Worm (Caenorhabditis elegans) whole organism, early embryonic: ENCODE data around the gene T16H12.3.
A peak's percentile ranks its signal among the peaks of the same experiment; 100 is the strongest.
"Not testable (repeated sequence)": the region's sequence is repeated elsewhere in the genome, so short reads cannot be mapped to it uniquely, and the experiment has no call there.

Experiments
- B0310.2 ChIP-seq: sonication (generic microtip); optimal IDR thresholded peaks from 2 replicates; lab custom pipeline; 2016; ENCODE audit warnings: mild to moderate bottlenecking, missing genetic modification characterization, missing compliant biosample characterization
- F13C5.2 ChIP-seq: sonication (generic microtip); optimal IDR thresholded peaks from 2 replicates; lab custom pipeline; 2017; ENCODE audit warnings: mild to moderate bottlenecking, missing genetic modification characterization, inconsistent platforms, missing compliant biosample characterization
- aly-1 ChIP-seq: sonication (generic microtip); optimal IDR thresholded peaks from 2 replicates; lab custom pipeline; 2016; ENCODE audit warnings: missing genetic modification characterization, missing compliant biosample characterization
- ama-1 ChIP-seq: fragments of 150-350 bp; optimal IDR thresholded peaks from 2 replicates; lab custom pipeline; 2014
- ceh-13 ChIP-seq: fragments of 200-800 bp; sonication (Bioruptor generic); optimal IDR thresholded peaks from 2 replicates; lab custom pipeline; 2018; ENCODE audit warnings: mild to moderate bottlenecking, missing genetic modification characterization, missing compliant biosample characterization
- ceh-36 ChIP-seq: sonication (generic microtip); optimal IDR thresholded peaks from 2 replicates; lab custom pipeline; 2016; ENCODE audit warnings: missing genetic modification characterization, inconsistent platforms, missing compliant biosample characterization
- ets-7 ChIP-seq: sonication (generic microtip); optimal IDR thresholded peaks from 2 replicates; lab custom pipeline; 2016; ENCODE audit warnings: missing genotype, missing genetic modification characterization, missing compliant biosample characterization
- flt-1 ChIP-seq: fragments of 200-800 bp; sonication (Bioruptor generic); IDR thresholded peaks from 2 replicates; pipeline ENCODE4 v1.3.6; 2022; ENCODE audit warnings: missing genetic modification characterization, missing compliant biosample characterization
- hmbx-1 ChIP-seq: sonication (generic microtip); optimal IDR thresholded peaks from 2 replicates; lab custom pipeline; 2016; ENCODE audit warnings: mild to moderate bottlenecking, missing genetic modification characterization, missing compliant biosample characterization
- hmg-4 ChIP-seq: fragments of 200-800 bp; sonication (Bioruptor generic); optimal IDR thresholded peaks from 2 replicates; lab custom pipeline; 2018; ENCODE audit warnings: mild to moderate bottlenecking, missing genetic modification characterization, missing compliant biosample characterization
- hnd-1 ChIP-seq: sonication (generic microtip); optimal IDR thresholded peaks from 2 replicates; lab custom pipeline; 2016; ENCODE audit warnings: missing genetic modification characterization, missing compliant biosample characterization
- pes-1 ChIP-seq: fragments of 200-800 bp; sonication (Bioruptor generic); IDR thresholded peaks from 2 replicates; pipeline ENCODE4 v1.3.6; 2022; ENCODE audit warnings: missing genetic modification reagents, missing genetic modification characterization, missing compliant biosample characterization
- scrt-1 ChIP-seq: fragments of 200-800 bp; sonication (Bioruptor generic); IDR thresholded peaks from 2 replicates; pipeline ENCODE4 v1.3.6; 2022; ENCODE audit warnings: missing genetic modification characterization, missing compliant biosample characterization
- sea-1 ChIP-seq: fragments of 200-800 bp; sonication (Bioruptor generic); conservative IDR thresholded peaks from 2 replicates; pipeline ENCODE4 v1.3.6; 2022; ENCODE audit warnings: missing genetic modification characterization, missing compliant biosample characterization
- tbx-11 ChIP-seq: fragments of 200-800 bp; sonication (Bioruptor generic); IDR thresholded peaks from 2 replicates; pipeline ENCODE4 v1.3.6; 2022; ENCODE audit warnings: missing genetic modification characterization, missing compliant biosample characterization
- tbx-37 ChIP-seq: fragments of 200-800 bp; sonication (Bioruptor generic); conservative IDR thresholded peaks from 2 replicates; pipeline ENCODE4 v1.3.6; 2022; ENCODE audit warnings: missing genetic modification reagents, missing genetic modification characterization, missing compliant biosample characterization
- tra-4 ChIP-seq: sonication (generic microtip); optimal IDR thresholded peaks from 2 replicates; lab custom pipeline; 2017; ENCODE audit warnings: missing genetic modification characterization, missing compliant biosample characterization

T16H12.3 gene

DNA sequence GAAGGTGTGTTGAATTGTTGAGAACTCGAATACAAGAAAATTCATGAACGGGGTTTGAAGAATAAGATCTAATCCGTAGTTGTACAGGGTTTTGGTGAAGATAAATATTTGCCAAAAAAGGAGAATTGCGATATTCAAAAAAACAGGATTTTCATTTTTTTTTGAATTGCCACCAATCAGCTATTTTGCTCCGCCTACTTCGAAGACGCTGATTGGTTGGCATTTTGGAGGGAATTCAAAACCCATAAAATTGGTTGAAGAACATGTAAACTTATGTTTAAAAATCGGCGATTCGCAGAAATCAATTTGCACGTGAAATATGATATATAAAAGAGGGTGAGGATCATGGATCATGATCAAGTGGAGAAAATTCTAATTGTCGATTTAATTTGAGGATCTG lies 7.0 kb downstream of the T16H12.3 start:
- no peak for TF ChIP-seq F13C5.2 (tag; lab: Kevin White, UChicago)
- no peak for TF ChIP-seq tbx-37
- no peak for TF ChIP-seq ama-1 (lab: Kevin White, UChicago)
- TF ChIP-seq ceh-36 (tag; lab: Kevin White, UChicago): no peak
- TF ChIP-seq sea-1 (GFP tag; lab: Robert Waterston, UW): no peak

DNA sequence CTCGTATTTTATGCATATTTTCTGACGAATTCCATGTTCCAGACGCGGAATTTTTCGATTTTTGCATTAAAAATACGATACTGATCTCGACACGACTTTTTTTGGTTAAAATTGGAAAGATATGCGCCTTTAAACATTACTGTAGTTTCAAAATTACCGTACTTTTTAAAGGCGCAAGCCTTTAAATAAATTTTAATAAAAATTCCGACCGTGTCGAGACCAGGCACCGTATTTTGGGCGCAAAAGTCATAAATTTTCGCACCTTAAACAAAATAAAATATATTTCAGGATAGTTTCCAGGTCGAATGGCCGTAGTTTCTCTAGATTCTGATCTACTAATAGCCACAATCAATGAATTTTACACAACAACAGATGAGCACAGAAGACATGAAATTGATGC lies 13.8 kb downstream of the T16H12.3 start, which contains the start of gene T16G12.6:
TSS of gene T16G12.6 (plus strand) at position 301 of the 400 bp plus-strand sequence.
- TF ChIP-seq tra-4 (tag; lab: Kevin White, UChicago) (no peak), tbx-11 (GFP tag; lab: Robert Waterston, UW) (no peak), ceh-13 (GFP tag; lab: Kevin White, UChicago) (no peak), hnd-1 (no peak), hmbx-1 (tag; lab: Kevin White, UChicago) (no peak), scrt-1 (GFP tag; lab: Robert Waterston, UW) (no peak)

DNA sequence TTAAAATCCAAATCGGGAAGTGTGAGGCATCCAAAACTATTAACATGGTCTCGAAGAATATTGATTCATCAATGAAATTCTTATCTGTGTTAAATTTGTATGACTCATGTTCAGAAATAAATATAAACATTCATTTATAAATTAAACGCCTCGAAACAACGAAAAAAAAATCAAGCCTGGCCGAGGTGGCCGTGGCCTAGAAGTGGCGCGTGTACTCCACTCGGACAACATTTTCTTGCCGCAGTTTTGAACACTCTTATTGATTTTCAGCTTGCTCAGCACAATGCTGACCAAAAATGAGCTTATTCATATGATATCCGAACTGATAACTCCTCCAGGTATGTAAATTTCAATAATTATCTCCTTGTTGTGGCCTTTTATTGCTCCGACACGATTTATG lies 19.0 kb downstream of the T16H12.3 start, which contains the start of gene ekl-6:
TSS of gene ekl-6 (plus strand) at position 265 of the 400 bp plus-strand sequence.
- TF ChIP-seq aly-1 (tag; lab: Kevin White, UChicago): no peak
- TF ChIP-seq tbx-37: peak; percentile 70
- TF ChIP-seq ets-7 (tag; lab: Kevin White, UChicago): no peak
- TF ChIP-seq pes-1 (GFP tag; lab: Robert Waterston, UW): peak; percentile 63
- 0 out of 2 replicates have a peak, but pooled peaks have one; percentile 35 for TF ChIP-seq flt-1 (GFP tag; lab: Robert Waterston, UW)

DNA sequence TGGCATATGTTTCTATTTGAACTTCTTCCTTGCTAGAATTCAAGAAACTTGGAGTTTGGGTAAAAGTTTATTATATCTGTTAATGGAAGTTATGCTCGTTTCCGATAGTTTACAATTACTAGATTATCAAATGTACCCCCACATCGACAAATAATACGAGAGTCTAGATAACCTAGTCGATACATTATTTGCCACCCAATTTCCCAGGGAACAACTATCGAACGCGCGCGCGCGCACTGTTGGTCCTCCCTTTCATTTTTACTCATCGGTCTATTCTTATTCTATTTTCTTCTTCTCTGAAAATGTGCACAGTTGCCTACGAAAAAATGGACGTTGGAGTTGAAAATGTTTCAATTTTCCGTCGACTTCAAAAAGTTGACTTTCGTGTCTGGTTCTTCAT lies 22.5 kb downstream of the T16H12.3 start, which contains the start of gene T16G12.13:
TSS of gene T16G12.13 (plus strand) at position 293 of the 400 bp plus-strand sequence.
- TF ChIP-seq hmg-4 (no peak), ets-7 (tag; lab: Kevin White, UChicago) (no peak), ama-1 (lab: Kevin White, UChicago) (no peak), hnd-1 (no peak), hmbx-1 (tag; lab: Kevin White, UChicago) (no peak), sea-1 (GFP tag; lab: Robert Waterston, UW) (no peak), tbx-37 (no peak), tbx-11 (GFP tag; lab: Robert Waterston, UW) (no peak), aly-1 (tag; lab: Kevin White, UChicago) (no peak), flt-1 (GFP tag; lab: Robert Waterston, UW) (no peak), scrt-1 (GFP tag; lab: Robert Waterston, UW) (no peak), ceh-13 (GFP tag; lab: Kevin White, UChicago) (no peak), tra-4 (tag; lab: Kevin White, UChicago) (no peak)

DNA sequence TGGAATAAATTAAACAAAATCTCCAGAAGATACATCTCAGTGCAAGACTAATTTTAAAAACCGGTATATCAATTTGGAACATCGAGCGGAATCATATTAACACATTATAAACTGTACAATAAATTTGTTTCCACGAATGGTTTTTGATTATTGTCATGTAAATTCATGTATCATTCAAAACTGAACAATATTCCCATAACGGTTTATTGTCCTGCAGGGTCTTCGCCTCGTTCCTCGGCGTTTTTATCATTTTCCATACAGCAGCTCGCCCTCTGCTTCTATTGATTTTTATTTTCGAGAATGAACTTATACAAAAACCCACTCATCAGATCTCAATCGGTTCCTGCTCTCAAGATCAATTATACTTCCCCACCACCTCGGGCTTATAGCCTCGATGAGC lies 24.1 kb downstream of the T16H12.3 start, which contains the start of gene T16G12.8:
TSS of gene T16G12.8 (plus strand) at position 301 of the 400 bp plus-strand sequence.
- no peak for TF ChIP-seq tbx-37
- no peak for TF ChIP-seq tra-4 (tag; lab: Kevin White, UChicago)
- no peak for TF ChIP-seq hmg-4
- TF ChIP-seq ceh-36 (tag; lab: Kevin White, UChicago): no peak
- no peak for TF ChIP-seq hnd-1
- TF ChIP-seq scrt-1 (GFP tag; lab: Robert Waterston, UW): no peak
- TF ChIP-seq ama-1 (lab: Kevin White, UChicago): no peak
- TF ChIP-seq tbx-11 (GFP tag; lab: Robert Waterston, UW): no peak
- no peak for TF ChIP-seq flt-1 (GFP tag; lab: Robert Waterston, UW)
- TF ChIP-seq sea-1 (GFP tag; lab: Robert Waterston, UW): no peak
- no peak for TF ChIP-seq ceh-13 (GFP tag; lab: Kevin White, UChicago)
- no peak for TF ChIP-seq ets-7 (tag; lab: Kevin White, UChicago)
- no peak for TF ChIP-seq pes-1 (GFP tag; lab: Robert Waterston, UW)
- TF ChIP-seq hmbx-1 (tag; lab: Kevin White, UChicago): no peak
- no peak for TF ChIP-seq F13C5.2 (tag; lab: Kevin White, UChicago)
- TF ChIP-seq B0310.2 (tag; lab: Kevin White, UChicago): no peak
- no peak for TF ChIP-seq aly-1 (tag; lab: Kevin White, UChicago)

DNA sequence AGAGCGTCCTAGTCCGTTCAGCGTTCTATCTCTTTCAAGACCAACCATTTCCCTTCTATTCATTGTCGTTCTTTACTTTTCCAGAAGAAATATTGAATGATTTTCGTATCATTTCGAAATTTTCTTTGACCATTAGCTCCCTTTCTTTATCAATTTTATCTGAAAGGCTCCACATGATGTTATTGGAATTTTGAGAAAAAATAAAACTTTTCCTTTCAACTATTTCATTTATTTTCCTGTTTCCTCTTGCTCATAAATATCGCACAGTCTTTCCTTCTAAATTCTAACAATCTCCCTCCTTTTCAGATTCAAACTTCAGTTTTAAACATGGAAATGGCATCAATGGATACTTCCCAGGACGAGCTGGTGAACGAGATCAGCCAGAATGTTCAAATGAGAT lies 25.6 kb downstream of the T16H12.3 start, which contains the start of gene T16G12.4:
TSS of gene T16G12.4 (plus strand) at position 301 of the 400 bp plus-strand sequence.
- no peak for TF ChIP-seq ceh-13 (GFP tag; lab: Kevin White, UChicago)
- no peak for TF ChIP-seq B0310.2 (tag; lab: Kevin White, UChicago)

DNA sequence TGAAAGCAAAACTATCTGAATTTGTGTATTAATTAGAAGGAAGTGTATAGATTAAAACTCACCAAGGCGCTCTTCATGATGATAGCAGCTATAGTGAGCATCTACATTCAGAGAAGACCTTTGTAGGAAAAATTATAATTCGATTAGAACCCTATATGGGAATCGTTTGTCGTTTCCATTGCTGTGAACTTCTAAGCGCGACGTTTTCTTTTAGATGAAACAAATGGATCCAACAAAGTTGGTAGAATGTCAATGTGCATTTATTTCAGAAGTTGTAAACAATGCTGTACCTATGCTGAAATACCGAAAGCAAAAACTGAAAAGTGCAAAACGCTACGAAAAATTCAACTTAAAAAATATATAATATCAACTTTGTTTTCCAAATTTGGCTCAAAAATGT lies 27.1 kb downstream of the T16H12.3 start, which contains the start of gene T16G12.10:
TSS of gene T16G12.10 (minus strand) at position 101 of the 400 bp plus-strand sequence.
- TF ChIP-seq flt-1 (GFP tag; lab: Robert Waterston, UW) (no peak), hnd-1 (no peak), ets-7 (tag; lab: Kevin White, UChicago) (no peak), tbx-37 (no peak), F13C5.2 (tag; lab: Kevin White, UChicago) (no peak), ama-1 (lab: Kevin White, UChicago) (no peak), B0310.2 (tag; lab: Kevin White, UChicago) (no peak), aly-1 (tag; lab: Kevin White, UChicago) (no peak), hmbx-1 (tag; lab: Kevin White, UChicago) (no peak), tbx-11 (GFP tag; lab: Robert Waterston, UW) (no peak), hmg-4 (no peak), ceh-36 (tag; lab: Kevin White, UChicago) (no peak), tra-4 (tag; lab: Kevin White, UChicago) (no peak)

DNA sequence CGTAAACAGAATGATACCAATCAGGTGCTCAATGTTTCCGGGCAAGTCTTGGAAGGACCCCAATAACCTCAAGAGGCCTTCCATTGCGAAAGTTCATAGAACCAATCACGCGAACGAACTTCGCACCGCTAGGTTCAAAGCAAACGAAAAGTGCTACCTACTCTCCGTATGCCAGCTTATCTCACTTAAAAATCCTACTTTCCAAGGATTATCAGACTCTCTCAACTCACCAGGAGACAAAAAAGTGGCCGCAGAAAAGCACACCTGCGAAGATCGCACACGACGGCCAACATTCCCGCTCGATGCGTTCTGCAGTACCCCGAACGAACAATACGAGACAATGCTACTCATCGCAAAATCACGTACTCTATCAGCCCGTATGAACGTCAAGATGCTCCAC lies 29.8 kb downstream of the T16H12.3 start, which contains the start of gene T16G12.12:
TSS of gene T16G12.12 (plus strand) at position 301 of the 400 bp plus-strand sequence.
- TF ChIP-seq ets-7 (tag; lab: Kevin White, UChicago); ceh-36 (tag; lab: Kevin White, UChicago); scrt-1 (GFP tag; lab: Robert Waterston, UW): not testable (repeated sequence)
